Worm (Caenorhabditis elegans): ENCODE data around the gene bus-17.

- no peak for TF ChIP-seq ama-1 (optimal IDR thresholded peaks at IDR 0.05)
- TF ChIP-seq unc-62 (GFP tag; optimal IDR thresholded peaks at IDR 0.05 in 1 of 2) = no peak
- no peak for TF ChIP-seq unc-62 (tag; optimal IDR thresholded peaks at IDR 0.05)
- TF ChIP-seq nhr-77 (tag; optimal IDR thresholded peaks at IDR 0.05) = no peak
- no peak for TF ChIP-seq nhr-10 (tag; optimal IDR thresholded peaks at IDR 0.05)
- TF ChIP-seq unc-39 (tag; optimal IDR thresholded peaks at IDR 0.05) = no peak
- TF ChIP-seq nhr-237 (tag; optimal IDR thresholded peaks at IDR 0.05) = no peak
- no peak for TF ChIP-seq spr-1 (tag; optimal IDR thresholded peaks at IDR 0.05)
- no peak for TF ChIP-seq aly-2 (tag; optimal IDR thresholded peaks at IDR 0.05)
- TF ChIP-seq pqm-1 (tag; optimal IDR thresholded peaks at IDR 0.05) = no peak
- TF ChIP-seq zip-2 (tag; optimal IDR thresholded peaks at IDR 0.05) = no peak
- TF ChIP-seq egl-27 (tag; optimal IDR thresholded peaks at IDR 0.05) = no peak
- no peak for TF ChIP-seq mep-1 (tag; optimal IDR thresholded peaks at IDR 0.05)
- no peak for TF ChIP-seq ztf-7 (tag; optimal IDR thresholded peaks at IDR 0.05)
- no peak for TF ChIP-seq lin-39 (tag; optimal IDR thresholded peaks at IDR 0.05)
Observed at ce11 chrX:15731668-15732067, 34.5 kb downstream of the bus-17 start, which contains the start of gene lin-15A.

All from whole organism, L4 larva.